Worm (Caenorhabditis elegans) whole organism, L1 larva: ENCODE results near the gene srh-22.

Source experiments
- ceh-82 ChIP-seq, 3 experiments: fragments of 150-350 bp in 1 of 3; sonication (generic microtip) in 2 of 3; optimal IDR thresholded peaks; 2 replicates each; lab custom pipeline; 2014 to 2017; ENCODE audit warnings: missing biosample characterization in 3 of 3, missing genetic modification characterization in 3 of 3
- dsc-1 ChIP-seq: sonication (generic microtip); optimal IDR thresholded peaks from 2 replicates; lab custom pipeline; 2016; ENCODE audit warnings: mild to moderate bottlenecking, missing genetic modification characterization, missing compliant biosample characterization
- lin-15B ChIP-seq: fragments of 150-350 bp; sonication (generic microtip); optimal IDR thresholded peaks from 3 replicates; lab custom pipeline; 2014; ENCODE audit warnings: missing biosample characterization, missing genetic modification characterization
- lsy-2 ChIP-seq, 2 experiments: fragments of 150-350 bp; optimal IDR thresholded peaks; 2 replicates each; lab custom pipeline; 2014; ENCODE audit warnings: missing biosample characterization in 2 of 2, missing genetic modification characterization in 2 of 2
- nhr-71 ChIP-seq: sonication (generic microtip); optimal IDR thresholded peaks from 2 replicates; lab custom pipeline; 2016; ENCODE audit warnings: mild to moderate bottlenecking, missing genetic modification characterization, moderate library complexity, missing compliant biosample characterization
- nhr-76 ChIP-seq: sonication (generic microtip); optimal IDR thresholded peaks from 2 replicates; lab custom pipeline; 2017; ENCODE audit warnings: missing biosample characterization, missing genetic modification characterization
- snpc-4 ChIP-seq: fragments of 150-350 bp; optimal IDR thresholded peaks from 2 replicates; lab custom pipeline; 2014; ENCODE audit warnings: missing biosample characterization, missing genetic modification characterization

DNA sequence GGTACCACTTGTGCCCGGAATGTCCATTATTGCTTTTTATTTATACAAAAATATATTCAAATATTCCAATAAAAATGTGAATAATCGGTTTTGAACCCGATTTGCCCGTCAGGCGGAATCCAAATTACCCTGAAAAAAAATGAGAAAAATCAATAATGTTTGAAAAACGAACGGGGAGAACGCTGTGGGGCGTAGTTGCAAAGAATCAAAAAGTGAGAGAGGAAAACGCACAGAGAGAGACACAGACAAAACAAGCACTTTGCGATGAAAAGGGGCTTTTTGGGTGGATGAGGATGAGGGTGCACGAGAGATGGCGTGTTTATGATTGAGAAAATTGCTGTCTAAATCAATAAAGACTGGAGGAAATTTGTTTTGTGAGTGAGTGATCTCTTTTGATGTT, 40.8 kb downstream of the srh-22 start, which contains the start of gene tam-1:
- no peak for TF ChIP-seq ceh-82 (tag; optimal IDR thresholded peaks at IDR 0.05; lab: Kevin White, UChicago)
- no peak for TF ChIP-seq nhr-76 (tag; lab: Kevin White, UChicago)
- no peak for TF ChIP-seq lin-15B
- TF ChIP-seq nhr-71: no peak
- no peak for TF ChIP-seq dsc-1 (tag; lab: Kevin White, UChicago)
- no peak for TF ChIP-seq snpc-4
- TF ChIP-seq lsy-2 (tag; optimal IDR thresholded peaks at IDR 0.05; lab: Kevin White, UChicago): no peak
